Worm (Caenorhabditis elegans): ENCODE measurements around the gene ZK228.4.

ce11 chrV:18434961-18435360 lies 27.6 kb upstream of the ZK228.4 start, which contains the start of gene ZK262.20:
- TF ChIP-seq hnd-1 (tag; optimal IDR thresholded peaks at IDR 0.05) = no peak
- TF ChIP-seq ceh-13 (GFP tag; optimal IDR thresholded peaks at IDR 0.05) = no peak
